Worm (Caenorhabditis elegans) whole organism, midembryonic: ENCODE results near the gene marc-2.

ENCODE experiments used
- T22C8.4 ChIP-seq: fragments of 200-800 bp; sonication (Bioruptor generic); IDR thresholded peaks from 2 replicates; pipeline ENCODE4 v1.3.6; 2022; ENCODE audit warnings: missing genetic modification characterization, missing compliant biosample characterization
- cog-1 ChIP-seq: sonication (generic microtip); optimal IDR thresholded peaks from 2 replicates; lab custom pipeline; 2016; ENCODE audit warnings: missing genetic modification characterization, missing compliant biosample characterization
- flt-1 ChIP-seq: fragments of 200-800 bp; sonication (Bioruptor generic); IDR thresholded peaks from 2 replicates; pipeline ENCODE4 v1.3.6; 2022; ENCODE audit warnings: missing genetic modification characterization, missing compliant biosample characterization
- klf-2 ChIP-seq: fragments of 200-800 bp; sonication (Bioruptor generic); conservative IDR thresholded peaks from 2 replicates; pipeline ENCODE4 v1.3.6; 2022; ENCODE audit warnings: missing genetic modification reagents, missing genetic modification characterization, missing compliant biosample characterization
- med-1 ChIP-seq: sonication (generic microtip); optimal IDR thresholded peaks from 2 replicates; lab custom pipeline; 2017; ENCODE audit warnings: missing genetic modification characterization, mild to moderate bottlenecking, missing compliant biosample characterization, antibody characterized with exemption, missing genetic modification reagents; ENCODE audit not compliant: insufficient read depth
- ref-1 ChIP-seq: fragments of 200-800 bp; sonication (Bioruptor generic); conservative IDR thresholded peaks from 2 replicates; pipeline ENCODE4 v1.3.6; 2022; ENCODE audit warnings: missing genetic modification reagents, missing genetic modification characterization, missing compliant biosample characterization
- tab-1 ChIP-seq: fragments of 200-800 bp; sonication (Bioruptor generic); IDR thresholded peaks from 2 replicates; pipeline ENCODE4 v1.3.6; 2022; ENCODE audit warnings: missing genetic modification characterization, missing compliant biosample characterization
- ztf-23 ChIP-seq: fragments of 200-800 bp; sonication (Bioruptor generic); IDR thresholded peaks from 2 replicates; pipeline ENCODE4 v1.3.6; 2022; ENCODE audit warnings: missing genetic modification reagents, missing genetic modification characterization, missing compliant biosample characterization
- ztf-29 ChIP-seq: fragments of 200-800 bp; sonication (Bioruptor generic); IDR thresholded peaks from 2 replicates; pipeline ENCODE4 v1.3.6; 2022; ENCODE audit warnings: missing genetic modification reagents, missing genetic modification characterization, missing compliant biosample characterization

The marc-2 gene

DNA sequence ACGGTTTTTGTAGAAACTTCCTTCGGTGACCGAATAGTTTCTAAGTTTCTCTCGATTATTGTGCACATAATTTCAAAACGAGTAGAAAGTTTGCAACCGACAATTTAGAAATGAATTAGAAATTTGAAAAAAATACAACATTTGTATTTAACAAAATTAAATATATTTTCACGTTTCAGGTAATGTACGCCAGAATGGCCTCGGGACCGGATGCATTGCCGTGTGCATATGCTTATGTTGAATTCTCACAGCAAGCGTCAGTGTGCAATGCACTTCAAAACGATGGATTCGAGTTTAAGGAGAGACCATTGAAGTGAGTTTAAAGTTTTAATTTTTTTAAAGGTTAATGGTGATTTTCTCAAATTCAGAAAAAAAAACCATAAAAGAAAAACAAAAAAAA is at the start of gene marc-2:
TSS of gene marc-2 (minus strand) at position 101 of the 400 bp plus-strand sequence.
- TF ChIP-seq cog-1 (tag; lab: Kevin White, UChicago) (no peak), T22C8.4 (GFP tag; lab: Robert Waterston, UW) (no peak), ztf-23 (GFP tag; lab: Robert Waterston, UW) (no peak), med-1 (GFP tag; lab: Kevin White, UChicago) (no peak), ref-1 (GFP tag; lab: Robert Waterston, UW) (no peak), flt-1 (GFP tag; lab: Robert Waterston, UW) (no peak), tab-1 (no peak), klf-2 (GFP tag; lab: Robert Waterston, UW) (no peak), ztf-29 (GFP tag; lab: Robert Waterston, UW) (no peak)

DNA sequence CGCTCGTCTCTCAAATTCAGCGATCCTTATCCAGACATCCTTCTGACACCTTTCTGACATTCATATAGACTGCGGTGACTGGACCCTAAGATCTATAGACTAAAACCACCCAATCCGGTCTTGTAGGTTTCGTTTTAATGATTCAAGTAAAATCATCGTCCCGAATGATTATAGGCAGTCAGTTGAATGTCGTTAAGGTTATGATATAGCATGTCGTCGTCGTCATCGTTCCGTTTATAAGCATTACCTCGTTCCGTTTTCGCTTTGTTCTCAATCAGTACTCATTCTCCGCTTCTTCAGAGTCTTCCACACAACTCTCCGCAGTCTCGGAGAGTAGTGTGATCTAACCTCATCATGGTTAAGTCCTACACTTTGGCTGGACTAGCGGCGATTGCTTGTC is 47.9 kb upstream of the marc-2 start, which contains the start of gene bli-1:
TSS of gene bli-1 (plus strand) at position 301 of the 400 bp plus-strand sequence.
- TF ChIP-seq T22C8.4 (GFP tag; lab: Robert Waterston, UW) (no peak), cog-1 (tag; lab: Kevin White, UChicago) (no peak), ref-1 (GFP tag; lab: Robert Waterston, UW) (no peak), klf-2 (GFP tag; lab: Robert Waterston, UW) (no peak), ztf-29 (GFP tag; lab: Robert Waterston, UW) (no peak), tab-1 (no peak), flt-1 (GFP tag; lab: Robert Waterston, UW) (no peak), ztf-23 (GFP tag; lab: Robert Waterston, UW) (no peak), med-1 (GFP tag; lab: Kevin White, UChicago) (no peak)

- TF ChIP-seq cog-1 (tag; lab: Kevin White, UChicago) (no peak), T22C8.4 (GFP tag; lab: Robert Waterston, UW) (no peak), tab-1 (no peak), flt-1 (GFP tag; lab: Robert Waterston, UW) (no peak), ztf-29 (GFP tag; lab: Robert Waterston, UW) (no peak), ref-1 (GFP tag; lab: Robert Waterston, UW) (no peak), klf-2 (GFP tag; lab: Robert Waterston, UW) (no peak), ztf-23 (GFP tag; lab: Robert Waterston, UW) (no peak), med-1 (GFP tag; lab: Kevin White, UChicago) (no peak)
Measured at ce11 chrII:10707439-10708096, 46.8 kb upstream of the marc-2 start.

DNA sequence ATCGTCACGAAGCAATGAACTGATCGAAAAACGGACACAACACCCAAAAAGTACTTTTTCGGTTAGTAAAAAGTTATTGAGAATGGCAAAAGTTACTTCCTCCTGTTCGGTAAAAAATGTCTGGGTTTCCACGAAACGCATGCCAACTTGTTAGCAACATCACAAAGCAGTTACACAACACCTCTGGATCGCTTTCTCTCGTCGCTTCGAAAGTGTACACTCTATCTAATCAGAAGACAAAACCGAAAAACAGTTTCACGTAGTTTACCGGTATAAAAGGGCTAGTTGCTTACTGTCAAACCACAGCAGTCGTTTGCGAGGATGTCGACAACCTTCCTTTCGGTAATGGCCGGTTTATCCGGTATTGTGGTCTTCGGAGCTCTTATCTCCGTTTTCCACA is 46.1 kb upstream of the marc-2 start, which contains the start of gene col-80:
TSS of gene col-80 (plus strand) at position 301 of the 400 bp plus-strand sequence.
- TF ChIP-seq ztf-29 (GFP tag; lab: Robert Waterston, UW) (no peak), T22C8.4 (GFP tag; lab: Robert Waterston, UW) (no peak), ztf-23 (GFP tag; lab: Robert Waterston, UW) (no peak), flt-1 (GFP tag; lab: Robert Waterston, UW) (no peak), klf-2 (GFP tag; lab: Robert Waterston, UW) (no peak), med-1 (GFP tag; lab: Kevin White, UChicago) (no peak), ref-1 (GFP tag; lab: Robert Waterston, UW) (no peak), tab-1 (no peak), cog-1 (tag; lab: Kevin White, UChicago) (no peak)

DNA sequence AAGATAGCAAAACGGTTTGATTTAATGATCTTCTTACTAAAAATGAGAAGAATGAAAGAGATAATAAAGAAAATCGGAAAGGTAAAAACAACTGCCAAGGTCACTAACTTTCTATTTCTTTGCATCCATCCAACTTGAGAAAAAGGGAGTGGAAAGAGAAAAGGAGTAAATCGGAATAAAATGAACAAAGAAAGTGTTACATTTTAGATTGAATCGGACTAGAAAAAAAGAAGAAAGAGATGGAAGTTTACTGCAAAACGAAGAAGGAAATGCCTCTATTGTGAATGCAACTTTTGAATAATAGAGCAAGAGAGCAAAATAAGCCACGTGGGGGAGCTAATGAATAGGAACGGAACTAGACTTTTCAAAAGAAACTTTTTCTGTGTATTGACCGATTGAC is 45.2 kb upstream of the marc-2 start:
- TF ChIP-seq tab-1 (no peak), ztf-29 (GFP tag; lab: Robert Waterston, UW) (no peak), ztf-23 (GFP tag; lab: Robert Waterston, UW) (no peak), T22C8.4 (GFP tag; lab: Robert Waterston, UW) (no peak), ref-1 (GFP tag; lab: Robert Waterston, UW) (no peak), flt-1 (GFP tag; lab: Robert Waterston, UW) (no peak), cog-1 (tag; lab: Kevin White, UChicago) (no peak), klf-2 (GFP tag; lab: Robert Waterston, UW) (no peak), med-1 (GFP tag; lab: Kevin White, UChicago) (no peak)

ce11 chrII:10705347-10705996 is 44.7 kb upstream of the marc-2 start:
- TF ChIP-seq T22C8.4 (GFP tag; lab: Robert Waterston, UW) (no peak), flt-1 (GFP tag; lab: Robert Waterston, UW) (no peak), tab-1 (no peak), med-1 (GFP tag; lab: Kevin White, UChicago) (no peak), klf-2 (GFP tag; lab: Robert Waterston, UW) (no peak), ref-1 (GFP tag; lab: Robert Waterston, UW) (no peak), ztf-23 (GFP tag; lab: Robert Waterston, UW) (no peak), cog-1 (tag; lab: Kevin White, UChicago) (no peak), ztf-29 (GFP tag; lab: Robert Waterston, UW) (no peak)

DNA sequence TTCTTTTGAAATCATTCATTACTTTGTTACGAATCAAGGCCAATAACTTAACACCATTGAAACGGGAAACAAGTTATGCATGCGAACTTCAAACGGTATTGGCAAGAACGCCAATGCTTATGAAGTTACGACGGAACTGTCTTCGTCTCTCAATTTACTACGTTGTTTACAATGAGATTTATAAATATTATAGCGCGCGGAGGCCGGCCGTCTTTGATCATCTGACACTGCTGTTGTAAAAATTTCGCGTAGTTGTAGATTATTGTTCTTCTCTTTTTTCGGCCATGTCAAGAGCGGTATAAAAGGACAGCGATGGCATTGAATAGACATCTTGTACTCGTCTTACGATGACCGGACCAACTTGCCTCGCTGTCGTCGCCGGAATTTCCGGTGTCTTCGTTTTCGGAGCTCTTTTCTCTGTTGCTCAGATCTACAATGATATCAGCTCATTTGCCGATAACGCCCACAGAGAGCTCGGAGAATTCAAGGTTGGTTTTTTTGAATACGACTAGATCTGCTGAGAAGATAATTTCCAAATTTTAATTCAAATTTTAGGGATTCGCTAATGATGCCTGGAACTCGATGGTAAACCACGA is 43.9 kb upstream of the marc-2 start, which contains the start of gene col-39:
TSS of gene col-39 (plus strand) at position 342 of the 596 bp plus-strand sequence.
- TF ChIP-seq med-1 (GFP tag; lab: Kevin White, UChicago): no peak
- TF ChIP-seq tab-1: no peak
- TF ChIP-seq flt-1 (GFP tag; lab: Robert Waterston, UW): no peak
- no peak for TF ChIP-seq ref-1 (GFP tag; lab: Robert Waterston, UW)
- TF ChIP-seq T22C8.4 (GFP tag; lab: Robert Waterston, UW): no peak
- no peak for TF ChIP-seq ztf-23 (GFP tag; lab: Robert Waterston, UW)
- no peak for TF ChIP-seq klf-2 (GFP tag; lab: Robert Waterston, UW)
- no peak for TF ChIP-seq ztf-29 (GFP tag; lab: Robert Waterston, UW)
- no peak for TF ChIP-seq cog-1 (tag; lab: Kevin White, UChicago)
